Worm (Caenorhabditis elegans) whole organism, early embryonic: ENCODE measurements around the gene C29E4.15.

ENCODE experiments used
- ceh-13 ChIP-seq: fragments of 200-800 bp; sonication (Bioruptor generic); optimal IDR thresholded peaks from 2 replicates; lab custom pipeline; 2018; ENCODE audit warnings: mild to moderate bottlenecking, missing genetic modification characterization, missing compliant biosample characterization
- ets-7 ChIP-seq: sonication (generic microtip); optimal IDR thresholded peaks from 2 replicates; lab custom pipeline; 2016; ENCODE audit warnings: missing genotype, missing genetic modification characterization, missing compliant biosample characterization
- hmbx-1 ChIP-seq: sonication (generic microtip); optimal IDR thresholded peaks from 2 replicates; lab custom pipeline; 2016; ENCODE audit warnings: mild to moderate bottlenecking, missing genetic modification characterization, missing compliant biosample characterization
- tbx-11 ChIP-seq: fragments of 200-800 bp; sonication (Bioruptor generic); IDR thresholded peaks from 2 replicates; pipeline ENCODE4 v1.3.6; 2022; ENCODE audit warnings: missing genetic modification characterization, missing compliant biosample characterization
- tbx-37 ChIP-seq: fragments of 200-800 bp; sonication (Bioruptor generic); conservative IDR thresholded peaks from 2 replicates; pipeline ENCODE4 v1.3.6; 2022; ENCODE audit warnings: missing genetic modification reagents, missing genetic modification characterization, missing compliant biosample characterization

DNA sequence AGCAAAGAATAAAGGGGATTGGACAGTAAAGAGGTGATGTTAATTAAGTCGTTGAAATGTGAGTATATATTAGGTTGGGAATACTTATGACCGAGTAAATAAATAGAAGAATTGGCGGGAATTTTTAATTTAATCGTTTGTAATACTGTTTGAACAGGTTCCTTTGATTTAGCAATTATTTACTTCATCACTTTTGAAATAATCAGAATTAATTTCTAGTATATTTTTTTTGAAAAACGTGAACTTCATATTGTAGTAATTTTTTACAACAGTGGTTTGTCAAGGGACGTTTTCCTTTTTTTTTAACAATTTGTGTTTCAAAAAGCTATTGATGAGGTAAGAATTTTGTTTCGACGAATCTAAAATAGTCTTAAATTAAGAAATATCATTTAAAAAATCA is 30.2 kb upstream of the C29E4.15 start, which contains the start of gene C29E4.17:
- no peak for TF ChIP-seq hmbx-1 (tag; lab: Kevin White, UChicago)
- no peak for TF ChIP-seq ceh-13
- no peak for TF ChIP-seq ets-7 (tag; lab: Kevin White, UChicago)
- TF ChIP-seq tbx-37 (GFP tag; lab: Robert Waterston, UW): no peak
- TF ChIP-seq tbx-11: no peak
